Fruit fly (Drosophila melanogaster) whole organism, embryonic: Measurements from ENCODE around the gene CG6441.

Experiments
- Atf3 ChIP-seq: fragments of 200-800 bp; sonication (Bioruptor generic); optimal IDR thresholded peaks from 3 replicates; lab custom pipeline; 2016; ENCODE audit warnings: missing biosample characterization, missing genetic modification characterization
- Bdp1 ChIP-seq: fragments of 200-800 bp; sonication (Bioruptor generic); optimal IDR thresholded peaks from 3 replicates; lab custom pipeline; 2016; ENCODE audit warnings: missing biosample characterization, missing genetic modification characterization
- CG12391 ChIP-seq: fragments of 200-800 bp; sonication (Bioruptor generic); optimal IDR thresholded peaks from 3 replicates; lab custom pipeline; 2018; ENCODE audit warnings: missing biosample characterization, mild to moderate bottlenecking, missing genetic modification characterization, moderate library complexity
- CG13624 ChIP-seq: fragments of 200-800 bp; sonication (Bioruptor generic); optimal IDR thresholded peaks from 2 replicates; lab custom pipeline; 2016; ENCODE audit warnings: missing biosample characterization, missing genetic modification characterization
- CG13894 ChIP-seq: fragments of 200-800 bp; sonication (Bioruptor generic); optimal IDR thresholded peaks from 3 replicates; lab custom pipeline; 2018; ENCODE audit warnings: missing biosample characterization, mild to moderate bottlenecking, missing genetic modification characterization, moderate library complexity
- CG1602 ChIP-seq: fragments of 200-800 bp; sonication (Bioruptor generic); optimal IDR thresholded peaks from 3 replicates; lab custom pipeline; 2016; ENCODE audit warnings: missing biosample characterization, missing genetic modification characterization
- CG18476 ChIP-seq: fragments of 200-800 bp; sonication (Bioruptor generic); optimal IDR thresholded peaks from 2 replicates; lab custom pipeline; 2016; ENCODE audit warnings: missing biosample characterization, mild to moderate bottlenecking, missing genetic modification characterization
- CG18619 ChIP-seq: fragments of 200-800 bp; sonication (Bioruptor generic); optimal IDR thresholded peaks from 3 replicates; lab custom pipeline; 2017; ENCODE audit warnings: missing biosample characterization, mild to moderate bottlenecking, missing genetic modification characterization
- CG2678 ChIP-seq: fragments of 200-800 bp; sonication (Bioruptor generic); optimal IDR thresholded peaks from 3 replicates; lab custom pipeline; 2019; ENCODE audit warnings: missing biosample characterization, mild to moderate bottlenecking, missing genetic modification characterization, moderate library complexity
- CG31365 ChIP-seq: fragments of 200-800 bp; sonication (Bioruptor generic); optimal IDR thresholded peaks from 2 replicates; lab custom pipeline; 2018; ENCODE audit warnings: missing biosample characterization, mild to moderate bottlenecking, missing genetic modification characterization
- CG33557 ChIP-seq: fragments of 200-800 bp; sonication (Bioruptor generic); optimal IDR thresholded peaks from 2 replicates; lab custom pipeline; 2019; ENCODE audit warnings: missing biosample characterization, mild to moderate bottlenecking, missing genetic modification characterization, moderate library complexity
- CG34422 ChIP-seq: fragments of 200-800 bp; sonication (Bioruptor generic); IDR thresholded peaks from 3 replicates; pipeline ENCODE4 v1.3.6; 2022; ENCODE audit warnings: missing biosample characterization, missing genetic modification characterization
- CG42726 ChIP-seq: fragments of 200-800 bp; sonication (Bioruptor generic); IDR thresholded peaks from 2 replicates; pipeline ENCODE4 v1.3.6; 2022; ENCODE audit warnings: missing biosample characterization, missing genetic modification characterization; ENCODE audit not compliant: partially characterized antibody
- CG4730 ChIP-seq: fragments of 200-800 bp; sonication (Bioruptor generic); IDR thresholded peaks from 2 replicates; pipeline ENCODE4 v1.3.6; 2022; ENCODE audit warnings: missing biosample characterization, missing genetic modification characterization
- CG4820 ChIP-seq: fragments of 200-800 bp; sonication (Bioruptor generic); optimal IDR thresholded peaks from 3 replicates; lab custom pipeline; 2016; ENCODE audit warnings: missing biosample characterization, missing genetic modification characterization
- CG6654 ChIP-seq: fragments of 200-800 bp; sonication (Bioruptor generic); optimal IDR thresholded peaks from 2 replicates; lab custom pipeline; 2017; ENCODE audit warnings: missing biosample characterization, mild to moderate bottlenecking, missing genetic modification characterization
- CG6791 ChIP-seq: fragments of 200-800 bp; sonication (Bioruptor generic); IDR thresholded peaks from 3 replicates; pipeline ENCODE4 v1.3.6; 2022; ENCODE audit warnings: missing biosample characterization, missing genetic modification characterization; ENCODE audit not compliant: partially characterized antibody
- CG7987 ChIP-seq: fragments of 200-800 bp; sonication (Bioruptor generic); optimal IDR thresholded peaks from 2 replicates; lab custom pipeline; 2018; ENCODE audit warnings: missing biosample characterization, mild to moderate bottlenecking, missing genetic modification characterization, moderate library complexity
- CG8359 ChIP-seq: fragments of 200-800 bp; sonication (Bioruptor generic); optimal IDR thresholded peaks from 2 replicates; lab custom pipeline; 2017; ENCODE audit warnings: missing biosample characterization, mild to moderate bottlenecking, missing genetic modification characterization, borderline replicate concordance
- CG9437 ChIP-seq: fragments of 200-800 bp; sonication (Bioruptor generic); optimal IDR thresholded peaks from 2 replicates; lab custom pipeline; 2018; ENCODE audit warnings: missing biosample characterization, mild to moderate bottlenecking, missing genetic modification characterization
- Dip2 ChIP-seq: fragments of 200-800 bp; sonication (Bioruptor generic); IDR thresholded peaks from 2 replicates; pipeline ENCODE4 v1.3.6; 2022; ENCODE audit warnings: missing biosample characterization, missing genetic modification characterization
- Dip3 ChIP-seq: fragments of 200-800 bp; sonication (Bioruptor generic); optimal IDR thresholded peaks from 3 replicates; lab custom pipeline; 2016; ENCODE audit warnings: missing biosample characterization, missing genetic modification characterization
- Hand ChIP-seq: fragments of 200-800 bp; sonication (Bioruptor generic); optimal IDR thresholded peaks from 2 replicates; lab custom pipeline; 2017; ENCODE audit warnings: mild to moderate bottlenecking, missing biosample characterization, missing genetic modification reagents, missing genetic modification characterization
- Hmr ChIP-seq: fragments of 200-800 bp; sonication (Bioruptor generic); optimal IDR thresholded peaks from 3 replicates; lab custom pipeline; 2017; ENCODE audit warnings: mild to moderate bottlenecking, missing biosample characterization, missing genetic modification reagents, missing genetic modification characterization
- Hsf ChIP-seq: fragments of 200-800 bp; sonication (Bioruptor generic); optimal IDR thresholded peaks from 3 replicates; lab custom pipeline; 2016; ENCODE audit warnings: missing biosample characterization, missing genetic modification characterization
- Max ChIP-seq: fragments of 200-800 bp; sonication (Bioruptor generic); optimal IDR thresholded peaks from 2 replicates; lab custom pipeline; 2016; ENCODE audit warnings: missing biosample characterization, mild to moderate bottlenecking, missing genetic modification characterization
- Meics ChIP-seq: fragments of 200-800 bp; sonication (Bioruptor generic); optimal IDR thresholded peaks from 2 replicates; lab custom pipeline; 2017; ENCODE audit warnings: missing biosample characterization, mild to moderate bottlenecking, missing genetic modification characterization
- NK7.1 ChIP-seq: fragments of 200-800 bp; sonication (Bioruptor generic); optimal IDR thresholded peaks from 3 replicates; lab custom pipeline; 2016; ENCODE audit warnings: missing biosample characterization, missing genetic modification characterization
- Ptx1 ChIP-seq: fragments of 200-800 bp; sonication (Bioruptor generic); IDR thresholded peaks from 2 replicates; pipeline ENCODE4 v1.3.6; 2022; ENCODE audit warnings: missing biosample characterization, missing genetic modification characterization
- Rx ChIP-seq: fragments of 200-800 bp; sonication (Bioruptor generic); IDR thresholded peaks from 2 replicates; pipeline ENCODE4 v1.3.6; 2022; ENCODE audit warnings: missing biosample characterization, missing genetic modification characterization
- Scr ChIP-seq: fragments of 200-800 bp; sonication (Bioruptor generic); IDR thresholded peaks from 2 replicates; pipeline ENCODE4 v1.3.6; 2022; ENCODE audit warnings: missing biosample characterization, missing genetic modification characterization; ENCODE audit not compliant: partially characterized antibody
- Side ChIP-seq: fragments of 200-800 bp; sonication (Bioruptor generic); optimal IDR thresholded peaks from 2 replicates; lab custom pipeline; 2016; ENCODE audit warnings: missing biosample characterization, missing genetic modification characterization
- Spps ChIP-seq: fragments of 200-800 bp; sonication (Bioruptor generic); optimal IDR thresholded peaks from 2 replicates; lab custom pipeline; 2018; ENCODE audit warnings: missing biosample characterization, mild to moderate bottlenecking, missing genetic modification characterization
- cad ChIP-seq: fragments of >200 bp; optimal IDR thresholded peaks from 2 replicates; lab custom pipeline; 2017; ENCODE audit warnings: missing biosample characterization, missing genetic modification characterization
- corto ChIP-seq: fragments of 200-800 bp; sonication (Bioruptor generic); optimal IDR thresholded peaks from 2 replicates; lab custom pipeline; 2016; ENCODE audit warnings: missing biosample characterization, mild to moderate bottlenecking, missing genetic modification characterization, moderate library complexity
- dmrt11E ChIP-seq: fragments of 200-800 bp; sonication (Bioruptor generic); optimal IDR thresholded peaks from 3 replicates; lab custom pipeline; 2018; ENCODE audit warnings: missing biosample characterization, mild to moderate bottlenecking, missing genetic modification characterization, moderate library complexity
- grn ChIP-seq: fragments of 200-800 bp; sonication (Bioruptor generic); optimal IDR thresholded peaks from 3 replicates; lab custom pipeline; 2017; ENCODE audit warnings: missing biosample characterization, missing genetic modification characterization
- ham ChIP-seq: fragments of 200-800 bp; sonication (Bioruptor generic); IDR thresholded peaks from 2 replicates; pipeline ENCODE4 v1.3.6; 2022; ENCODE audit warnings: missing biosample characterization, missing genetic modification characterization
- ken ChIP-seq: fragments of 200-800 bp; sonication (Bioruptor generic); IDR thresholded peaks from 3 replicates; pipeline ENCODE4 v1.3.6; 2022; ENCODE audit warnings: missing biosample characterization, missing genetic modification characterization
- mirr ChIP-seq: fragments of 200-800 bp; sonication (Bioruptor generic); optimal IDR thresholded peaks from 3 replicates; lab custom pipeline; 2018; ENCODE audit warnings: missing biosample characterization, mild to moderate bottlenecking, missing genetic modification characterization
- nmo ChIP-seq: fragments of 200-800 bp; sonication (Bioruptor generic); optimal IDR thresholded peaks from 2 replicates; lab custom pipeline; 2018; ENCODE audit warnings: missing biosample characterization, mild to moderate bottlenecking, missing genetic modification characterization, moderate library complexity
- p53 ChIP-seq: fragments of 200-800 bp; sonication (Bioruptor generic); optimal IDR thresholded peaks from 2 replicates; lab custom pipeline; 2016; ENCODE audit warnings: missing biosample characterization, missing genetic modification characterization
- pan ChIP-seq, 4 experiments: fragments of >200 bp in 3 of 4; fragments of 200-800 bp in 1 of 4; sonication (Bioruptor generic) in 1 of 4; optimal IDR thresholded peaks in 3 of 4; IDR thresholded peaks in 1 of 4; 2 replicates each; pipeline versions ENCODE4 v1.3.6 to Lab custom; 2017 to 2022; ENCODE audit warnings: missing biosample characterization in 2 of 4, missing genetic modification characterization in 2 of 4, mixed read lengths in 1 of 4
- pzg ChIP-seq: fragments of 200-800 bp; sonication (Bioruptor generic); optimal IDR thresholded peaks from 3 replicates; lab custom pipeline; 2018; ENCODE audit warnings: missing biosample characterization, mild to moderate bottlenecking, missing genetic modification characterization, moderate library complexity
- so ChIP-seq: fragments of 200-800 bp; sonication (Bioruptor generic); IDR thresholded peaks from 3 replicates; pipeline ENCODE4 v1.3.6; 2022; ENCODE audit warnings: missing biosample characterization, missing genetic modification characterization
- tio ChIP-seq: fragments of 200-800 bp; sonication (Bioruptor generic); optimal IDR thresholded peaks from 2 replicates; lab custom pipeline; 2017; ENCODE audit warnings: missing biosample characterization, missing genetic modification characterization, inconsistent platforms
- trh ChIP-seq: fragments of 200-800 bp; sonication (Bioruptor generic); optimal IDR thresholded peaks from 2 replicates; lab custom pipeline; 2016; ENCODE audit warnings: missing biosample characterization, missing genetic modification characterization
- twi ChIP-seq: fragments of 200-800 bp; optimal IDR thresholded peaks from 2 replicates; lab custom pipeline; 2019; ENCODE audit warnings: missing biosample characterization, mild to moderate bottlenecking, missing genetic modification characterization, moderate library complexity

CG6441 gene

DNA sequence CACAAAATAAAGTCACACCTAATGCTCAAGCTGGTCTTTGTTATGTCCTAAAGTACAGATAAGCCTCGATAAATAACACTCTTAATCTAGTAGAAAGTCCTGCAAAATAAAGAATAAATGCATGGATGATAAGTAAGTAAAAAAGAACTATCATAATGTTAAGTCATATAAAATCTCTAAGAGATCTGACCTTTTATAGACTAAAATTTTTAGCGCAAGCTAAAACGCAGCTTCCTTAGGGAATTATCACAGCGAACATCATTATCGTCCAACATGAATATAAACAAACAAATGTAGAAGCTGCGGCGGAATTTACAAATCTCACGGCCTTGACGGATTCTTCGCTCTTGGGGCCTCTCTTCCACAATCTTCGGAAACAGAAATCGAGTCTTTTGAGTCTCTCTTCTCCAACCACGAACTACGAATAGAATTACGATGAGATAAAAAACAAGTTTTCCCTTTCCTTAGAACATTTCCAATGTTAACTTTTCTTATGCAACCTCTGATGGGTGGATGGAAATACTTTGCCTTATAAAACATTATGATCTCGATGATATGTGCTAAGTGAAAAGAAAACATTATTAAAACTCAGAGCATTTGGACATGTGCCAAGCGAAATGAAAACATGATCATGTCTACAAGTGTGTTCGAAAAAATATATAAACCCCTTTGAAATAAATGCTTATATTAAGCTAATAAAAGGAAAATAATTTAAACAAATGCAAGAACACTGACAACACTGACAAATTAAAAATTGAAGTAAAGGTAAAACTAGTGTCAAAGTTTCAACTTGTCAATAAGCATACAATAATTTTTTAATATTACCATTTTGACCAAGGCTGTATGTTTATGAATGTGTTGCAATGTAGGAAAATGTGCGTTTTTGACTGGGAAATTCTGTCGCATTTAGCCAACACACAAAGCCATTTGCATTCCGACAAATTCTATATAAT, 20.1 kb downstream of the CG6441 start (continued):
- TF ChIP-seq pan (optimal IDR thresholded peaks at IDR 0.05; lab: Kevin White, UChicago): no peak
- no peak for TF ChIP-seq pan (GFP tag; optimal IDR thresholded peaks at IDR 0.05 in 1 of 2, IDR thresholded peaks at IDR 0.05 in 1 of 2)
- peak; percentile 56 for TF ChIP-seq CG13624
- no peak for TF ChIP-seq CG4820 (GFP tag; lab: Kevin White, UChicago)
- TF ChIP-seq trh (GFP tag; lab: Kevin White, UChicago): no peak
- TF ChIP-seq nmo: peak; percentile 19
- no peak for TF ChIP-seq CG7987 (GFP tag; lab: Kevin White, UChicago)
- peak; percentile 56 for TF ChIP-seq CG12391 (tag; lab: Kevin White, UChicago)
- TF ChIP-seq cad (GFP tag; lab: Kevin White, UChicago): no peak
- no peak for TF ChIP-seq CG6654 (GFP tag; lab: Kevin White, UChicago)
- TF ChIP-seq tio: peak; percentile 38
- TF ChIP-seq ken: no peak
- no peak for TF ChIP-seq CG34422 (GFP tag; lab: Robert Waterston, UW)
- TF ChIP-seq CG18619 (GFP tag; lab: Kevin White, UChicago): peak; percentile 10
- TF ChIP-seq Hand (GFP tag; lab: Kevin White, UChicago): peak; percentile 33
- no peak for TF ChIP-seq Rx
- TF ChIP-seq Hsf: peak; percentile 18
- TF ChIP-seq CG13894 (tag; lab: Kevin White, UChicago): no peak
- TF ChIP-seq Max: peak; percentile 4
- TF ChIP-seq so (GFP tag; lab: Robert Waterston, UW): peak; percentile 20; the same call in 1 of the 3 replicates
- TF ChIP-seq CG2678 (tag; lab: Kevin White, UChicago): peak; percentile 24
- TF ChIP-seq Atf3 (GFP tag; lab: Kevin White, UChicago): no peak
- no peak for TF ChIP-seq Spps (tag; lab: Kevin White, UChicago)
- no peak for TF ChIP-seq Scr (GFP tag; lab: Robert Waterston, UW)
- no peak for TF ChIP-seq CG31365 (tag; lab: Kevin White, UChicago)
- TF ChIP-seq CG6791: no peak
- TF ChIP-seq pzg (GFP tag; lab: Kevin White, UChicago): no peak
- TF ChIP-seq Dip3 (GFP tag; lab: Kevin White, UChicago): no peak
- TF ChIP-seq dmrt11E (tag; lab: Kevin White, UChicago): peak; percentile 42
- TF ChIP-seq grn (GFP tag; lab: Kevin White, UChicago): no peak
- no peak for TF ChIP-seq corto (GFP tag; lab: Kevin White, UChicago)
- peak; percentile 8 for TF ChIP-seq CG18476 (GFP tag; lab: Kevin White, UChicago)
- peak; percentile 48 for TF ChIP-seq CG33557 (GFP tag; lab: Kevin White, UChicago)
- TF ChIP-seq Bdp1 (GFP tag; lab: Kevin White, UChicago): no peak
- TF ChIP-seq Ptx1 (GFP tag; lab: Robert Waterston, UW): peak; percentile 26; the same call in 1 of the 2 replicates
- peak; percentile 17 for TF ChIP-seq Meics (GFP tag; lab: Kevin White, UChicago)
- TF ChIP-seq NK7.1 (GFP tag; lab: Kevin White, UChicago): no peak
- peak; percentile 21 for TF ChIP-seq CG1602 (GFP tag; lab: Kevin White, UChicago)
- TF ChIP-seq CG42726 (GFP tag; lab: Robert Waterston, UW): no peak
- no peak for TF ChIP-seq mirr (GFP tag; lab: Kevin White, UChicago)
- no peak for TF ChIP-seq p53
- TF ChIP-seq Dip2 (GFP tag; lab: Robert Waterston, UW): no peak
- no peak for TF ChIP-seq ham
- TF ChIP-seq Hmr (GFP tag; lab: Kevin White, UChicago): peak; percentile 80
- no peak for TF ChIP-seq Side (GFP tag; lab: Kevin White, UChicago)
- no peak for TF ChIP-seq CG8359
- TF ChIP-seq CG9437 (GFP tag; lab: Kevin White, UChicago): no peak
- no peak for TF ChIP-seq twi
- TF ChIP-seq CG4730: no peak
